Fruit fly (Drosophila melanogaster): ENCODE measurements around the gene SelT.

Gene SelT

dm6 chr2L:5059645-5060254 lies 49.0 kb downstream of the SelT start, which contains the start of gene Rpn11 (continued):
- no peak for TF ChIP-seq CG7368 (GFP tag; optimal IDR thresholded peaks at IDR 0.05)
- peak; percentile 35 for TF ChIP-seq CG31627 (GFP tag; optimal IDR thresholded peaks at IDR 0.05)
- peak; percentile 49 for TF ChIP-seq OdsH (GFP tag; optimal IDR thresholded peaks at IDR 0.05)
- TF ChIP-seq CG6854 (GFP tag; optimal IDR thresholded peaks at IDR 0.05), result no peak
- no peak for TF ChIP-seq Blimp-1 (GFP tag; optimal IDR thresholded peaks at IDR 0.05)
- TF ChIP-seq ss (GFP tag; optimal IDR thresholded peaks at IDR 0.05), result peak in 1 of 2 experiments; percentile 21
- TF ChIP-seq Eip78C (GFP tag), result peak; percentile 89
- TF ChIP-seq dsx (GFP tag; optimal IDR thresholded peaks at IDR 0.05; ENCODE audit: poor library complexity, severe bottlenecking), result peak; percentile 45
- peak; percentile 44 for TF ChIP-seq Ets21C (GFP tag; optimal IDR thresholded peaks at IDR 0.05)
- peak; percentile 65 for TF ChIP-seq CG10631 (GFP tag; optimal IDR thresholded peaks at IDR 0.05)
- no peak for TF ChIP-seq CG9139 (GFP tag; optimal IDR thresholded peaks at IDR 0.05)
- TF ChIP-seq CG11294 (GFP tag; IDR thresholded peaks at IDR 0.05), result no peak
- TF ChIP-seq esn (GFP tag; optimal IDR thresholded peaks at IDR 0.05), result peak; percentile 68
- peak; percentile 46 for TF ChIP-seq CG32006 (GFP tag; optimal IDR thresholded peaks at IDR 0.05)
- TF ChIP-seq Hr38 (GFP tag; optimal IDR thresholded peaks at IDR 0.05), result no peak
- TF ChIP-seq Eip75B (GFP tag; optimal IDR thresholded peaks at IDR 0.05), result peak; percentile 53
- peak; percentile 76 for TF ChIP-seq svp (GFP tag)
- TF ChIP-seq CG8119 (GFP tag; IDR thresholded peaks at IDR 0.05), result no peak
- no peak for TF ChIP-seq Eip93F (GFP tag; optimal IDR thresholded peaks at IDR 0.05)
- peak; percentile 55 for TF ChIP-seq topi (GFP tag; optimal IDR thresholded peaks at IDR 0.05)
- TF ChIP-seq CG10669 (GFP tag; optimal IDR thresholded peaks at IDR 0.05), result no peak
- TF ChIP-seq Ets96B (tag; optimal IDR thresholded peaks at IDR 0.05), result peak; percentile 51

dm6 chr2L:5060515-5060914 lies 49.8 kb downstream of the SelT start, which contains the start of gene qtc:
qtc (plus strand) TSS chr2L:5060815.
- TF ChIP-seq CG6163 (GFP tag; IDR thresholded peaks at IDR 0.05) (0 out of 3 replicates have a peak, but pooled peaks have one; percentile 8), CG1621 (tag; optimal IDR thresholded peaks at IDR 0.05) (no peak)

DNA sequence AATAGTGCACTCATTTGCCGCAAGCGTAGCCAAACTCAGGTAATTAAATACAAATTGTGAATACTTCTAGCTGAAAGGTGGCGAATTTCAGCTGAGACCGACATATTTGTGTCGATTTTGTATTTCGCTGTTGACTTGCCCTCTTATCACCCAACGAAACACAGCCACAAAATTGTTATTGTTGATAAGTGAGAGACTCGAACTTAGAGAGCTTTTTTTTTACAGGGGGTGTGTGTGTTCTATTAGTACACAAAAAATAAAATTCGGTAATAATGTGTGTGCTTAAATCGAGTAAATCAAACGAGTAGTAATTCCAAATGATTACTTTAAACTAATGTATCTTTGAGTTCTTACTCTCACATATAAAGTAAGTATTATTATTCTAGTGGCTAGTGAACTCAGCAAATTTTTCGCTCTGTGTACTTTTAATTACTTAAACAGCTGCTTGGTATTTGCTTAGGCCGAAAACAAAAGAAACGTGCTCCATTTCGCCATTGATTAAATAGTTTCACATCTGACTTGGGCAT lies 50.3 kb downstream of the SelT start:
- TF ChIP-seq eg (GFP tag; IDR thresholded peaks at IDR 0.05) (peak; percentile 49; the same call in 1 of the 3 replicates), CG15336 (GFP tag; IDR thresholded peaks at IDR 0.05) (0 out of 2 replicates have a peak, but pooled peaks have one; percentile 21), Sox14 (GFP tag; optimal IDR thresholded peaks at IDR 0.05) (peak; percentile 11), CG1621 (tag; optimal IDR thresholded peaks at IDR 0.05) (no peak), vri (GFP tag; optimal IDR thresholded peaks at IDR 0.05) (peak; percentile 76), CG11762 (GFP tag; optimal IDR thresholded peaks at IDR 0.05; ENCODE audit: insufficient read depth) (no peak), svp (GFP tag) (peak; percentile 74), CG9139 (GFP tag; optimal IDR thresholded peaks at IDR 0.05) (no peak), Ets96B (tag; optimal IDR thresholded peaks at IDR 0.05) (no peak), Sox102F (GFP tag; optimal IDR thresholded peaks at IDR 0.05) (no peak), lz (GFP tag; optimal IDR thresholded peaks at IDR 0.05) (peak; percentile 54), CG31627 (GFP tag; optimal IDR thresholded peaks at IDR 0.05) (peak; percentile 41), Eip75B (GFP tag; optimal IDR thresholded peaks at IDR 0.05) (peak; percentile 16), Hr4 (GFP tag; optimal IDR thresholded peaks at IDR 0.05) (peak; percentile 14), CG3032 (tag; optimal IDR thresholded peaks at IDR 0.05) (no peak), cyc (GFP tag; optimal IDR thresholded peaks at IDR 0.05) (peak; percentile 5), CG7368 (GFP tag; optimal IDR thresholded peaks at IDR 0.05) (no peak), CG6163 (GFP tag; IDR thresholded peaks at IDR 0.05) (peak; percentile 46; the same call in 1 of the 3 replicates), Eip78C (GFP tag) (peak; percentile 58), CG6792 (GFP tag; optimal IDR thresholded peaks at IDR 0.05) (peak; percentile 13), fkh (GFP tag; optimal IDR thresholded peaks at IDR 0.05) (peak; percentile 87), esn (GFP tag; optimal IDR thresholded peaks at IDR 0.05) (peak; percentile 73), CG6276 (GFP tag; optimal IDR thresholded peaks at IDR 0.05) (no peak), topi (GFP tag; optimal IDR thresholded peaks at IDR 0.05) (peak; percentile 35), Hr39 (GFP tag; optimal IDR thresholded peaks at IDR 0.05) (peak; percentile 44)

Data from whole organism, prepupa.